Fruit fly (Drosophila melanogaster) whole organism, embryonic: ENCODE data around the gene NijB.

Source experiments
- B-H2 ChIP-seq: fragments of 200-800 bp; sonication (Bioruptor generic); optimal IDR thresholded peaks from 2 replicates; lab custom pipeline; 2018; ENCODE audit warnings: missing biosample characterization, mild to moderate bottlenecking, missing genetic modification characterization
- BtbVII ChIP-seq: fragments of 200-800 bp; sonication (Bioruptor generic); optimal IDR thresholded peaks from 3 replicates; lab custom pipeline; 2017; ENCODE audit warnings: missing biosample characterization, mild to moderate bottlenecking, missing genetic modification characterization
- C15 ChIP-seq: fragments of 200-800 bp; sonication (Bioruptor generic); IDR thresholded peaks from 3 replicates; pipeline ENCODE4 v1.3.6; 2022; ENCODE audit warnings: missing biosample characterization, missing genetic modification characterization
- CG10209 ChIP-seq: fragments of 200-800 bp; sonication (Bioruptor generic); optimal IDR thresholded peaks from 3 replicates; lab custom pipeline; 2017; ENCODE audit warnings: missing biosample characterization, mild to moderate bottlenecking, missing genetic modification characterization, missing genetic modification reagents
- CG1024 ChIP-seq: fragments of 200-800 bp; sonication (Bioruptor generic); IDR thresholded peaks from 2 replicates; pipeline ENCODE4 v1.3.6; 2022; ENCODE audit warnings: missing biosample characterization, missing genetic modification characterization
- CG14050 ChIP-seq: fragments of 200-800 bp; sonication (Bioruptor generic); IDR thresholded peaks from 3 replicates; pipeline ENCODE4 v1.3.6; 2022; ENCODE audit warnings: missing biosample characterization, missing genetic modification characterization
- CG15479 ChIP-seq: fragments of 200-800 bp; sonication (Bioruptor generic); optimal IDR thresholded peaks from 3 replicates; lab custom pipeline; 2019; ENCODE audit warnings: missing biosample characterization, mild to moderate bottlenecking, missing genetic modification characterization, moderate library complexity
- CG15514 ChIP-seq: fragments of 200-800 bp; sonication (Bioruptor generic); optimal IDR thresholded peaks from 3 replicates; lab custom pipeline; 2017; ENCODE audit warnings: missing biosample characterization, missing genetic modification characterization, mild to moderate bottlenecking, moderate library complexity, missing genetic modification reagents
- CG1647 ChIP-seq: fragments of 200-800 bp; sonication (Bioruptor generic); optimal IDR thresholded peaks from 3 replicates; lab custom pipeline; 2016; ENCODE audit warnings: missing biosample characterization, missing genetic modification characterization
- CG17802 ChIP-seq: fragments of 200-800 bp; sonication (Bioruptor generic); optimal IDR thresholded peaks from 2 replicates; lab custom pipeline; 2018; ENCODE audit warnings: missing biosample characterization, mild to moderate bottlenecking, missing genetic modification characterization, moderate library complexity
- CG2129 ChIP-seq: fragments of 200-800 bp; sonication (Bioruptor generic); IDR thresholded peaks from 2 replicates; pipeline ENCODE4 v1.3.6; 2022; ENCODE audit warnings: missing biosample characterization, missing genetic modification characterization; ENCODE audit not compliant: partially characterized antibody
- CG2678 ChIP-seq: fragments of 200-800 bp; sonication (Bioruptor generic); optimal IDR thresholded peaks from 3 replicates; lab custom pipeline; 2019; ENCODE audit warnings: missing biosample characterization, mild to moderate bottlenecking, missing genetic modification characterization, moderate library complexity
- CG30403 ChIP-seq: fragments of 200-800 bp; sonication (Bioruptor generic); optimal IDR thresholded peaks from 3 replicates; lab custom pipeline; 2016; ENCODE audit warnings: missing biosample characterization, missing genetic modification characterization
- CG34376 ChIP-seq: fragments of 200-800 bp; sonication (Bioruptor generic); optimal IDR thresholded peaks from 2 replicates; lab custom pipeline; 2018; ENCODE audit warnings: missing biosample characterization, mild to moderate bottlenecking, missing genetic modification characterization
- CG4820 ChIP-seq: fragments of 200-800 bp; sonication (Bioruptor generic); optimal IDR thresholded peaks from 3 replicates; lab custom pipeline; 2016; ENCODE audit warnings: missing biosample characterization, missing genetic modification characterization
- CG7271 ChIP-seq: fragments of 200-800 bp; sonication (Bioruptor generic); optimal IDR thresholded peaks from 2 replicates; lab custom pipeline; 2018; ENCODE audit warnings: missing biosample characterization, mild to moderate bottlenecking, missing genetic modification characterization, moderate library complexity
- CG7786 ChIP-seq: fragments of 200-800 bp; sonication (Bioruptor generic); optimal IDR thresholded peaks from 2 replicates; lab custom pipeline; 2016; ENCODE audit warnings: missing biosample characterization, missing genetic modification characterization
- CG8359 ChIP-seq: fragments of 200-800 bp; sonication (Bioruptor generic); optimal IDR thresholded peaks from 2 replicates; lab custom pipeline; 2017; ENCODE audit warnings: missing biosample characterization, mild to moderate bottlenecking, missing genetic modification characterization, borderline replicate concordance
- CG9727 ChIP-seq: fragments of 200-800 bp; sonication (Bioruptor generic); optimal IDR thresholded peaks from 3 replicates; lab custom pipeline; 2017; ENCODE audit warnings: missing biosample characterization, mild to moderate bottlenecking, missing genetic modification characterization
- Chrac-16 ChIP-seq: fragments of 200-800 bp; sonication (Bioruptor generic); optimal IDR thresholded peaks from 3 replicates; lab custom pipeline; 2016; ENCODE audit warnings: missing biosample characterization, missing genetic modification characterization
- HLHmδ ChIP-seq: fragments of 200-800 bp; sonication (Bioruptor generic); optimal IDR thresholded peaks from 2 replicates; lab custom pipeline; 2018; ENCODE audit warnings: missing biosample characterization, mild to moderate bottlenecking, missing genetic modification characterization, moderate library complexity
- Hr3 ChIP-seq: fragments of 200-800 bp; sonication (Bioruptor generic); optimal IDR thresholded peaks from 3 replicates; lab custom pipeline; 2016; ENCODE audit warnings: missing biosample characterization, missing genetic modification characterization
- Mad ChIP-seq: fragments of 200-800 bp; sonication (Bioruptor generic); optimal IDR thresholded peaks from 2 replicates; lab custom pipeline; 2016; ENCODE audit warnings: missing biosample characterization, missing genetic modification characterization
- Mes4 ChIP-seq: fragments of 200-800 bp; sonication (Bioruptor generic); optimal IDR thresholded peaks from 2 replicates; lab custom pipeline; 2016; ENCODE audit warnings: missing biosample characterization, missing genetic modification characterization
- Nf-YA ChIP-seq: fragments of 200-800 bp; sonication (Bioruptor generic); IDR thresholded peaks from 2 replicates; pipeline ENCODE4 v1.3.6; 2022; ENCODE audit warnings: missing biosample characterization, missing genetic modification characterization
- TFAM ChIP-seq: fragments of 200-800 bp; sonication (Bioruptor generic); optimal IDR thresholded peaks from 2 replicates; lab custom pipeline; 2017; ENCODE audit warnings: missing biosample characterization, missing genetic modification characterization, inconsistent platforms
- Xbp1 ChIP-seq: fragments of 200-800 bp; sonication (Bioruptor generic); optimal IDR thresholded peaks from 3 replicates; lab custom pipeline; 2016; ENCODE audit warnings: missing biosample characterization, mild to moderate bottlenecking, missing genetic modification characterization
- bowl ChIP-seq: fragments of 200-800 bp; sonication (Bioruptor generic); IDR thresholded peaks from 2 replicates; pipeline ENCODE4 v1.3.6; 2022; ENCODE audit warnings: missing biosample characterization, missing genetic modification characterization
- chinmo ChIP-seq: fragments of 200-800 bp; sonication (Bioruptor generic); IDR thresholded peaks from 4 replicates; pipeline ENCODE4 v1.3.6; 2022; ENCODE audit warnings: missing biosample characterization, missing genetic modification characterization; ENCODE audit not compliant: partially characterized antibody
- gcm ChIP-seq: fragments of 200-800 bp; sonication (Bioruptor generic); optimal IDR thresholded peaks from 2 replicates; lab custom pipeline; 2019; ENCODE audit warnings: missing biosample characterization, mild to moderate bottlenecking, missing genetic modification characterization, moderate library complexity
- gfzf ChIP-seq: fragments of 200-800 bp; sonication (Bioruptor generic); optimal IDR thresholded peaks from 2 replicates; lab custom pipeline; 2016; ENCODE audit warnings: missing biosample characterization, mild to moderate bottlenecking, missing genetic modification characterization, moderate library complexity
- gro ChIP-seq: fragments of 200-800 bp; sonication (Bioruptor generic); optimal IDR thresholded peaks from 2 replicates; lab custom pipeline; 2016; ENCODE audit warnings: missing biosample characterization, missing genetic modification characterization
- hth ChIP-seq: fragments of >200 bp; optimal IDR thresholded peaks from 2 replicates; lab custom pipeline; 2017; ENCODE audit warnings: inconsistent platforms
- insv ChIP-seq, 2 experiments: fragments of 200-800 bp; sonication (Bioruptor generic); optimal IDR thresholded peaks; 3 replicates each; lab custom pipeline; 2016 to 2018; ENCODE audit warnings: missing biosample characterization in 2 of 2, missing genetic modification characterization in 2 of 2
- klu ChIP-seq: fragments of 200-800 bp; sonication (Bioruptor generic); IDR thresholded peaks from 2 replicates; pipeline ENCODE4 v1.3.6; 2022; ENCODE audit warnings: missing biosample characterization, missing genetic modification characterization
- lmd ChIP-seq: fragments of 200-800 bp; sonication (Bioruptor generic); IDR thresholded peaks from 2 replicates; pipeline ENCODE4 v1.3.6; 2022; ENCODE audit warnings: missing biosample characterization, missing genetic modification characterization
- nerfin-1 ChIP-seq: fragments of 200-800 bp; sonication (Bioruptor generic); optimal IDR thresholded peaks from 3 replicates; lab custom pipeline; 2019; ENCODE audit warnings: missing biosample characterization, mild to moderate bottlenecking, missing genetic modification characterization, moderate library complexity
- p53 ChIP-seq: fragments of 200-800 bp; sonication (Bioruptor generic); optimal IDR thresholded peaks from 2 replicates; lab custom pipeline; 2016; ENCODE audit warnings: missing biosample characterization, missing genetic modification characterization
- run ChIP-seq: fragments of 200-800 bp; sonication (Bioruptor generic); optimal IDR thresholded peaks from 3 replicates; lab custom pipeline; 2018; ENCODE audit warnings: missing biosample characterization, mild to moderate bottlenecking, missing genetic modification characterization
- salm ChIP-seq: fragments of 200-800 bp; sonication (Bioruptor generic); optimal IDR thresholded peaks from 2 replicates; lab custom pipeline; 2018; ENCODE audit warnings: missing biosample characterization, mild to moderate bottlenecking, missing genetic modification characterization
- scrt ChIP-seq: fragments of 200-800 bp; sonication (Bioruptor generic); optimal IDR thresholded peaks from 2 replicates; lab custom pipeline; 2018; ENCODE audit warnings: missing biosample characterization, mild to moderate bottlenecking, missing genetic modification characterization, moderate library complexity
- seq ChIP-seq: fragments of 200-800 bp; sonication (Bioruptor generic); IDR thresholded peaks from 2 replicates; pipeline ENCODE4 v1.3.6; 2022; ENCODE audit warnings: missing biosample characterization, missing genetic modification characterization
- sima ChIP-seq: fragments of 200-800 bp; sonication (Bioruptor generic); optimal IDR thresholded peaks from 2 replicates; lab custom pipeline; 2016; ENCODE audit warnings: missing biosample characterization, missing genetic modification characterization
- sr ChIP-seq: fragments of 200-800 bp; sonication (Bioruptor generic); IDR thresholded peaks from 3 replicates; pipeline ENCODE4 v1.3.6; 2022; ENCODE audit warnings: missing biosample characterization, missing genetic modification characterization
- toy ChIP-seq: fragments of 200-800 bp; sonication (Bioruptor generic); IDR thresholded peaks from 2 replicates; pipeline ENCODE4 v1.3.6; 2022; ENCODE audit warnings: missing biosample characterization, missing genetic modification characterization
- vvl ChIP-seq: fragments of 200-800 bp; sonication (Bioruptor generic); IDR thresholded peaks from 2 replicates; pipeline ENCODE4 v1.3.6; 2022; ENCODE audit warnings: missing biosample characterization, missing genetic modification characterization

Gene NijB

DNA sequence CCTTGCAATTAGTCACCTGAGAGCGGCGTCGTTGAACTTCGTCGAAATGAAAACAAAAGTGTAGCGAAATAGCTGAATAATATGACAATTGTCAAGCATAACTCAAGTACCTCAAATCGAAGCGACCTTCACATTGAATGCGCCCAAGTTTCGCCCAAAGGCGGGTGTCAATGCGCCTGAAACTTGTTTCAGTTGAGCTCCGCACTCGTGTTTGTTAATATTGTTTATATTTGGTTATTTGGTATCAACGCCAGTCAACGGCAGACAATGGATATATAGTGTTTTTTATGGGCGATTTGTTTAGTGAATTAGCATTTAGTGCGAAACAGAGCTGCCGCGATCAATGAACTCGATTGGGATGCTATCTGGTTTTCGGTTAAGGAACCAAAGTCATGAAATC is 30.3 kb upstream of the NijB start (continued):
- no peak for TF ChIP-seq run

DNA sequence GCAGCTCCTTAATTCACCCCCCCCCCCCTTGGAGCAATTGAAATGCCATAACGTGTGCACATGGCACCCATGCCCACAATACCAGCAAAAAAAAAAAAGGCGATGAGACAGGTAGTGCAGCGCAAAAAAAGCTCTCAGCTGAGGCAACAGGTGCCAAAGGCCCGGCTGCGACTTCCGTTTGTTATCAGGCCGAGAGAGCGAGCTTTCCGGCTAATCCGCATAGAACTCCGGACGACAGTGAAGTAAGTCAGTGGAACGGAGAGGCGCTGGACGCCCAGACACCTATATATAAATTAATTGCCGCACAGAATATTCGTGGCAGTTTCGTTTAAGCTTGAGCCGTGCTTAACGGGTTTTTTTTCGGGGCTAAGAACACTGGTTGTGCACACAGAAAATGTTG is 28.9 kb upstream of the NijB start, which contains the start of gene CG6865:
Gene CG6865, plus strand, starts transcription at position 321 of the 400 bp plus-strand sequence.
- TF ChIP-seq gro (GFP tag; lab: Kevin White, UChicago) (no peak), scrt (peak; percentile 81), lmd (GFP tag; lab: Robert Waterston, UW) (no peak), chinmo (GFP tag; lab: Robert Waterston, UW) (0 out of 4 replicates have a peak, but pooled peaks have one; percentile 67)

DNA sequence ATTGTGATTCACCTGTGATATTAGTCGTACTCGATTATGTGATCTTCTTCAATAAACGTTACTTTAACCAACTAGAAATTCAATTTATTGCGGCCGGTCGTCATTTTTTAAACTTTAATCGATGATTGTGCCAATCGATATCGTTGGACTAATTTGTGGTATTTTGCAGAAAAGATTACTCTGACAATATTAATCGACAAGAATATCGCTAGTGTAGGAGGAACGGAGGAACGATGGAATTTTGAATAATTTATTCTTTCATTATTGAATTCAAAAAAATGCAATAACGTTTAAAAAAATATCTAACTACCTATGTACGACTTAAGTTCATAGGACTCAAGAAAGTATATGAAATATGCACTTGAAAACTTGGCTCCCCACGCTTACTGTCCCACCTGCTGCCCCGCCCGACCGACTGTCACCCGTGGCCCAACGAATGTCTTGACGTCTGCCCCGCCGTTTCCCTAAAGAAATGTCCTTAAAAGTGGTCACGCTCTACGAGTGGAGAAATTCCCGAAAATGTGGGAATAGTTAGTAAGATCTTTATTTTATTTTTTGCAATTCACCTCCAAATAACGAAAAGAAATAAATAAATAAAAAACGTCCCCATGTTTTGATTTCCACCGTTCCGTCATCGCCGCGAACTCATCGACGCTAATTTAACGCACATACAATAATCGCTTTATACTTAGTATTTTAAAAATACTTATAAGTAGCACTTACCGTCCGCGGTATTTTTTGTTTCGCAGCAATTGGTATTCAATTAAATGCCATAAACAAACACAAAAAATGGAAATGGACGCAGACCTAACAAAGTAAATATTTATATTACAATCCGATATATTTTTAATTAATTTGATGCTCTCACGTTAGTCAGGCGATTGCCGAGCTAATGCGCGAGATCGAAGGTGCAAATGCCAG is 26.5 kb upstream of the NijB start, which contains the start of gene CG14074:
Gene CG14074, plus strand, starts transcription at position 779 of the 921 bp plus-strand sequence.
- TF ChIP-seq CG30403 (GFP tag; lab: Kevin White, UChicago) (no peak), hth (lab: Kevin White, UChicago) (no peak), CG7786 (GFP tag; lab: Kevin White, UChicago) (no peak), nerfin-1 (no peak), CG8359 (GFP tag; lab: Kevin White, UChicago) (no peak), CG4820 (GFP tag; lab: Kevin White, UChicago) (no peak), bowl (GFP tag; lab: Robert Waterston, UW) (no peak), vvl (peak; percentile 60), Nf-YA (no peak), p53 (GFP tag; lab: Kevin White, UChicago) (no peak), seq (GFP tag; lab: Robert Waterston, UW) (no peak), HLHmδ (GFP tag; lab: Kevin White, UChicago) (no peak), CG14050 (GFP tag; lab: Robert Waterston, UW) (no peak), CG1024 (GFP tag; lab: Robert Waterston, UW) (no peak), CG15479 (no peak), C15 (GFP tag; lab: Robert Waterston, UW) (no peak), insv (GFP tag; optimal IDR thresholded peaks at IDR 0.05; lab: Kevin White, UChicago) (no peak), BtbVII (GFP tag; lab: Kevin White, UChicago) (no peak), CG9727 (GFP tag; lab: Kevin White, UChicago) (no peak), B-H2 (GFP tag; lab: Kevin White, UChicago) (no peak), CG17802 (tag; lab: Kevin White, UChicago) (no peak), gfzf (peak; percentile 62), salm (tag; lab: Kevin White, UChicago) (no peak), toy (GFP tag; lab: Robert Waterston, UW) (no peak), CG1647 (GFP tag; lab: Kevin White, UChicago) (no peak), Mes4 (GFP tag; lab: Kevin White, UChicago) (no peak), CG7271 (peak; percentile 4), Mad (GFP tag; lab: Kevin White, UChicago) (no peak), Chrac-16 (GFP tag; lab: Kevin White, UChicago) (no peak), CG2678 (tag; lab: Kevin White, UChicago) (no peak), sima (GFP tag; lab: Kevin White, UChicago) (no peak), CG15514 (GFP tag; lab: Kevin White, UChicago) (peak; percentile 2), CG10209 (GFP tag; lab: Kevin White, UChicago) (no peak), gcm (GFP tag; lab: Kevin White, UChicago) (no peak), sr (no peak), klu (GFP tag; lab: Robert Waterston, UW) (no peak), CG2129 (peak; percentile 13; the same call in 1 of the 2 replicates), CG34376 (GFP tag; lab: Kevin White, UChicago) (no peak), TFAM (no peak), Xbp1 (GFP tag; lab: Kevin White, UChicago) (no peak), Hr3 (GFP tag; lab: Kevin White, UChicago) (no peak)
